Worm (Caenorhabditis elegans) whole organism, L2 larva: ENCODE data around the gene clc-4.

Source experiments
- elt-1 ChIP-seq: fragments of 150-350 bp; optimal IDR thresholded peaks from 2 replicates; lab custom pipeline; 2014; ENCODE audit warnings: missing biosample characterization, missing genetic modification characterization
- lin-13 ChIP-seq: fragments of 150-350 bp; optimal IDR thresholded peaks from 2 replicates; lab custom pipeline; 2014; ENCODE audit warnings: missing biosample characterization, missing genetic modification reagents, missing genetic modification characterization
- nhr-11 ChIP-seq: fragments of 150-350 bp; optimal IDR thresholded peaks from 2 replicates; lab custom pipeline; 2014; ENCODE audit warnings: missing biosample characterization, missing genetic modification characterization
- zag-1 ChIP-seq: fragments of 150-350 bp; optimal IDR thresholded peaks from 2 replicates; lab custom pipeline; 2014; ENCODE audit warnings: missing biosample characterization, missing genetic modification characterization

ce11 chrX:10746388-10746787 lies 37.3 kb downstream of the clc-4 start, which contains the start of gene R07A4.2:
- TF ChIP-seq zag-1 = no peak
- no peak for TF ChIP-seq elt-1 (tag; lab: Kevin White, UChicago)
- no peak for TF ChIP-seq lin-13
- TF ChIP-seq nhr-11 (tag; lab: Kevin White, UChicago) = no peak
